Fruit fly (Drosophila melanogaster): Measurements from ENCODE around the gene Osi7.

DNA sequence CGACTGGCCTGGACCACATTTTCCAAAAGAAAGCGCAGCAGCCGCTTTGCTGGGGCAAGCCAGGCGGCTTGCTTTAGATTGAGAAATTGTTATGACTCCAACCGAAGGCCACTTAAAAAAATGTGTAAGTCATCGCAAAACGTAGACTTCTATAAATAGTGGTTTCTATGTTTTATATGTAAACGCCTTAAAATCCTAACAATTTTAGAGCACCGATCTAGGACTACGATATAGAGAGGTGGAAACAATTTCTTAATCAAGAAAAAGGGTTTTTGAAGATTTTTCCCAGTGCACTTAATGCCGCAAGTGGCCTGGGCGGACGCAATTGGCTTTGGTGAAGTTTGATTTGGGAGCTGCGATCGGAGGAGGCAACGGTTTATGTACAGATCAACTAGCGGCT is 34.6 kb upstream of the Osi7 start:
- no peak for TF ChIP-seq CG8478 (optimal IDR thresholded peaks at IDR 0.05)
- TF ChIP-seq CTCF (optimal IDR thresholded peaks at IDR 0.05): no peak
